Worm (Caenorhabditis elegans): Measurements from ENCODE around the gene cutl-21.
A peak's percentile ranks its signal among the peaks of the same experiment; 100 is the strongest.

ce11 chrX:1035039-1035598 is 31.0 kb downstream of the cutl-21 start, which contains the start of the genes stau-1 and sec-22:
- no peak for TF ChIP-seq ceh-9 (tag; optimal IDR thresholded peaks at IDR 0.05)
- no peak for TF ChIP-seq fkh-10 (GFP tag; optimal IDR thresholded peaks at IDR 0.05)
- TF ChIP-seq lin-39 (tag; optimal IDR thresholded peaks at IDR 0.05), result peak; percentile 60
- peak; percentile 20 for TF ChIP-seq elt-2 (tag; optimal IDR thresholded peaks at IDR 0.05)
- TF ChIP-seq aly-2 (tag; optimal IDR thresholded peaks at IDR 0.05), result no peak
- TF ChIP-seq daf-12 (tag; optimal IDR thresholded peaks at IDR 0.05), result no peak
- TF ChIP-seq nfya-1 (tag; optimal IDR thresholded peaks at IDR 0.05; ENCODE audit: insufficient read depth), result peak; percentile 66
- TF ChIP-seq lin-15B (tag; optimal IDR thresholded peaks at IDR 0.05), result peak; percentile 58
- no peak for TF ChIP-seq skn-1 (tag; optimal IDR thresholded peaks at IDR 0.05)
- TF ChIP-seq nhr-11 (tag; optimal IDR thresholded peaks at IDR 0.05), result no peak
- TF ChIP-seq elt-1 (tag; optimal IDR thresholded peaks at IDR 0.05), result no peak
- no peak for TF ChIP-seq pqm-1 (tag; optimal IDR thresholded peaks at IDR 0.05)
- TF ChIP-seq ztf-11 (tag; optimal IDR thresholded peaks at IDR 0.05), result no peak
- TF ChIP-seq nhr-67 (tag; optimal IDR thresholded peaks at IDR 0.05), result no peak
